Worm (Caenorhabditis elegans) whole organism, young adult: Measurements from ENCODE around the gene Y45G5AL.1.

Experiments
- F49E8.2 ChIP-seq: sonication (generic microtip); optimal IDR thresholded peaks from 3 replicates; lab custom pipeline; 2017; ENCODE audit warnings: missing genetic modification characterization, mild to moderate bottlenecking, missing compliant biosample characterization, antibody characterized with exemption, moderate library complexity; ENCODE audit not compliant: insufficient read depth
- ama-1 ChIP-seq, 3 experiments: fragments of 150-350 bp in 1 of 3; sonication (generic microtip) in 2 of 3; optimal IDR thresholded peaks; 2 replicates each; lab custom pipeline; 2014 to 2018; ENCODE audit warnings: missing biosample characterization in 2 of 3, missing genetic modification characterization in 2 of 3, missing genetic modification reagents in 2 of 3
- ceh-100 ChIP-seq: fragments of 200-800 bp; sonication (Bioruptor generic); IDR thresholded peaks from 2 replicates; pipeline ENCODE4 v1.3.6; 2022; ENCODE audit warnings: missing genetic modification reagents, missing genetic modification characterization, missing compliant biosample characterization
- dpl-1 ChIP-seq: fragments of 150-350 bp; optimal IDR thresholded peaks from 2 replicates; lab custom pipeline; 2014; ENCODE audit warnings: missing biosample characterization, missing genetic modification reagents, missing genetic modification characterization
- hrde-1 ChIP-seq: sonication (generic microtip); optimal IDR thresholded peaks from 2 replicates; lab custom pipeline; 2016; ENCODE audit warnings: missing genetic modification characterization, mild to moderate bottlenecking, missing compliant biosample characterization, moderate library complexity, missing genotype, missing genetic modification reagents, borderline replicate concordance
- lsl-1 ChIP-seq: fragments of 200-800 bp; sonication (Bioruptor generic); optimal IDR thresholded peaks from 2 replicates; lab custom pipeline; 2018; ENCODE audit warnings: mild to moderate bottlenecking, missing genetic modification characterization, moderate library complexity, missing compliant biosample characterization
- nhr-80 ChIP-seq: sonication (generic microtip); optimal IDR thresholded peaks from 2 replicates; lab custom pipeline; 2016; ENCODE audit warnings: missing genetic modification characterization, missing compliant biosample characterization
- tbx-9 ChIP-seq: sonication (generic microtip); optimal IDR thresholded peaks from 2 replicates; lab custom pipeline; 2016; ENCODE audit warnings: borderline replicate concordance, missing genetic modification characterization, inconsistent platforms, missing compliant biosample characterization
- ztf-26 ChIP-seq: sonication (generic microtip); optimal IDR thresholded peaks from 2 replicates; lab custom pipeline; 2017; ENCODE audit warnings: missing genetic modification characterization, missing compliant biosample characterization

DNA sequence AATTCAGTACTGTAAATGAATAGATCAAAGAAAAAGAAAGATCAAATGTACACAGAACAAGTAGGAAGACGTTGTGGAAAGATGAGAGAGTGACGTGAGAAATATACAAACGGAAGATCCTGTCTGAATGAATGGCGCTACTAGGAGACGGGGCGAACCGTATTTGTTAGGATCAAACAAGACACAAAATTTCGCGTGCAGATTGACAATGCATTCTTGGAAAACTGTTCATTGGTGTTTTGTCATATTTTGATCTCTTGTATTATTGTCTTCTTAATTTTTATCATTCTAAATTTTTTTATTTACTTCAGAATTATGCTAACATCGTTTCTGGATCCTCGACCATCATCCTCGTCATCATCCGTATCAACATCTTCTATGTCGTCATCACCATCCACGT is 49.6 kb upstream of the Y45G5AL.1 start, which contains the start of gene nhr-181:
- TF ChIP-seq dpl-1 (GFP tag; lab: Kevin White, UChicago) (no peak), F49E8.2 (no peak), tbx-9 (tag; lab: Kevin White, UChicago) (no peak), ceh-100 (GFP tag; lab: Robert Waterston, UW) (no peak), lsl-1 (no peak), nhr-80 (tag; lab: Kevin White, UChicago) (no peak), ama-1 (optimal IDR thresholded peaks at IDR 0.05; lab: Kevin White, UChicago) (no peak), ama-1 (GFP tag; optimal IDR thresholded peaks at IDR 0.05; lab: Kevin White, UChicago) (no peak), hrde-1 (tag; lab: Kevin White, UChicago) (no peak), ztf-26 (tag; lab: Kevin White, UChicago) (no peak)
